Worm (Caenorhabditis elegans) whole organism, early embryonic: Measurements from ENCODE around the gene C54H2.4.

Source experiments
- B0310.2 ChIP-seq: sonication (generic microtip); optimal IDR thresholded peaks from 2 replicates; lab custom pipeline; 2016; ENCODE audit warnings: mild to moderate bottlenecking, missing genetic modification characterization, missing compliant biosample characterization
- F13C5.2 ChIP-seq: sonication (generic microtip); optimal IDR thresholded peaks from 2 replicates; lab custom pipeline; 2017; ENCODE audit warnings: mild to moderate bottlenecking, missing genetic modification characterization, inconsistent platforms, missing compliant biosample characterization
- aly-1 ChIP-seq: sonication (generic microtip); optimal IDR thresholded peaks from 2 replicates; lab custom pipeline; 2016; ENCODE audit warnings: missing genetic modification characterization, missing compliant biosample characterization
- ama-1 ChIP-seq: fragments of 150-350 bp; optimal IDR thresholded peaks from 2 replicates; lab custom pipeline; 2014
- ceh-13 ChIP-seq: fragments of 200-800 bp; sonication (Bioruptor generic); optimal IDR thresholded peaks from 2 replicates; lab custom pipeline; 2018; ENCODE audit warnings: mild to moderate bottlenecking, missing genetic modification characterization, missing compliant biosample characterization
- ceh-36 ChIP-seq: sonication (generic microtip); optimal IDR thresholded peaks from 2 replicates; lab custom pipeline; 2016; ENCODE audit warnings: missing genetic modification characterization, inconsistent platforms, missing compliant biosample characterization
- ets-7 ChIP-seq: sonication (generic microtip); optimal IDR thresholded peaks from 2 replicates; lab custom pipeline; 2016; ENCODE audit warnings: missing genotype, missing genetic modification characterization, missing compliant biosample characterization
- flt-1 ChIP-seq: fragments of 200-800 bp; sonication (Bioruptor generic); IDR thresholded peaks from 2 replicates; pipeline ENCODE4 v1.3.6; 2022; ENCODE audit warnings: missing genetic modification characterization, missing compliant biosample characterization
- hmbx-1 ChIP-seq: sonication (generic microtip); optimal IDR thresholded peaks from 2 replicates; lab custom pipeline; 2016; ENCODE audit warnings: mild to moderate bottlenecking, missing genetic modification characterization, missing compliant biosample characterization
- hmg-4 ChIP-seq: fragments of 200-800 bp; sonication (Bioruptor generic); optimal IDR thresholded peaks from 2 replicates; lab custom pipeline; 2018; ENCODE audit warnings: mild to moderate bottlenecking, missing genetic modification characterization, missing compliant biosample characterization
- hnd-1 ChIP-seq: sonication (generic microtip); optimal IDR thresholded peaks from 2 replicates; lab custom pipeline; 2016; ENCODE audit warnings: missing genetic modification characterization, missing compliant biosample characterization
- pes-1 ChIP-seq: fragments of 200-800 bp; sonication (Bioruptor generic); IDR thresholded peaks from 2 replicates; pipeline ENCODE4 v1.3.6; 2022; ENCODE audit warnings: missing genetic modification reagents, missing genetic modification characterization, missing compliant biosample characterization
- scrt-1 ChIP-seq: fragments of 200-800 bp; sonication (Bioruptor generic); IDR thresholded peaks from 2 replicates; pipeline ENCODE4 v1.3.6; 2022; ENCODE audit warnings: missing genetic modification characterization, missing compliant biosample characterization
- sea-1 ChIP-seq: fragments of 200-800 bp; sonication (Bioruptor generic); conservative IDR thresholded peaks from 2 replicates; pipeline ENCODE4 v1.3.6; 2022; ENCODE audit warnings: missing genetic modification characterization, missing compliant biosample characterization
- tbx-11 ChIP-seq: fragments of 200-800 bp; sonication (Bioruptor generic); IDR thresholded peaks from 2 replicates; pipeline ENCODE4 v1.3.6; 2022; ENCODE audit warnings: missing genetic modification characterization, missing compliant biosample characterization
- tbx-37 ChIP-seq: fragments of 200-800 bp; sonication (Bioruptor generic); conservative IDR thresholded peaks from 2 replicates; pipeline ENCODE4 v1.3.6; 2022; ENCODE audit warnings: missing genetic modification reagents, missing genetic modification characterization, missing compliant biosample characterization
- tra-4 ChIP-seq: sonication (generic microtip); optimal IDR thresholded peaks from 2 replicates; lab custom pipeline; 2017; ENCODE audit warnings: missing genetic modification characterization, missing compliant biosample characterization

C54H2.4 gene

ce11 chrX:5780672-5781182 is 10.2 kb upstream of the C54H2.4 start, which contains the start of gene sft-4:
TSS of gene sft-4 (minus strand) at chrX:5780722.
- TF ChIP-seq ceh-13 (GFP tag; lab: Kevin White, UChicago): no peak

ce11 chrX:5775804-5776252 is 5.3 kb upstream of the C54H2.4 start:
- peak; percentile 59 for TF ChIP-seq F13C5.2
- 0 out of 2 replicates have a peak, but pooled peaks have one; percentile 26 for TF ChIP-seq sea-1
- TF ChIP-seq ceh-36: no peak
- TF ChIP-seq aly-1 (tag; lab: Kevin White, UChicago): peak; percentile 63
- no peak for TF ChIP-seq hmbx-1
- TF ChIP-seq hnd-1 (tag; lab: Kevin White, UChicago): no peak
- TF ChIP-seq pes-1 (GFP tag; lab: Robert Waterston, UW): peak; percentile 7; the same call in 1 of the 2 replicates
- TF ChIP-seq ets-7 (tag; lab: Kevin White, UChicago): no peak
- TF ChIP-seq tra-4 (tag; lab: Kevin White, UChicago): no peak
- TF ChIP-seq B0310.2 (tag; lab: Kevin White, UChicago): no peak
- peak; percentile 33 for TF ChIP-seq hmg-4

- TF ChIP-seq scrt-1 (no peak), tbx-37 (no peak), hmbx-1 (no peak), aly-1 (tag; lab: Kevin White, UChicago) (no peak), tbx-11 (GFP tag; lab: Robert Waterston, UW) (no peak)
Observed at ce11 chrX:5773471-5773870, 2.9 kb upstream of the C54H2.4 start, which contains the start of gene sym-3. TSS of gene sym-3 (plus strand) at chrX:5773771.

- no peak for TF ChIP-seq scrt-1
- TF ChIP-seq ets-7 (tag; lab: Kevin White, UChicago): no peak
- TF ChIP-seq tbx-11 (GFP tag; lab: Robert Waterston, UW): no peak
- no peak for TF ChIP-seq aly-1 (tag; lab: Kevin White, UChicago)
- no peak for TF ChIP-seq ceh-13 (GFP tag; lab: Kevin White, UChicago)
- TF ChIP-seq hmg-4: no peak
- TF ChIP-seq ama-1 (lab: Kevin White, UChicago): no peak
- TF ChIP-seq flt-1 (GFP tag; lab: Robert Waterston, UW): no peak
- no peak for TF ChIP-seq B0310.2 (tag; lab: Kevin White, UChicago)
- no peak for TF ChIP-seq F13C5.2
- no peak for TF ChIP-seq tra-4 (tag; lab: Kevin White, UChicago)
- TF ChIP-seq hmbx-1: no peak
- no peak for TF ChIP-seq hnd-1 (tag; lab: Kevin White, UChicago)
- no peak for TF ChIP-seq sea-1
- no peak for TF ChIP-seq tbx-37
- no peak for TF ChIP-seq ceh-36
- TF ChIP-seq pes-1 (GFP tag; lab: Robert Waterston, UW): no peak
Observed at ce11 chrX:5772538-5773154, 2.1 kb upstream of the C54H2.4 start.

- peak; percentile 24; the same call in 1 of the 2 replicates for TF ChIP-seq pes-1 (GFP tag; lab: Robert Waterston, UW)
- no peak for TF ChIP-seq ama-1 (lab: Kevin White, UChicago)
- TF ChIP-seq tra-4 (tag; lab: Kevin White, UChicago): no peak
- TF ChIP-seq hmg-4: peak; percentile 70
- no peak for TF ChIP-seq ceh-13 (GFP tag; lab: Kevin White, UChicago)
- peak; percentile 50 for TF ChIP-seq aly-1 (tag; lab: Kevin White, UChicago)
- TF ChIP-seq flt-1 (GFP tag; lab: Robert Waterston, UW): no peak
Observed at ce11 chrX:5764739-5765138, 5.8 kb downstream of the C54H2.4 start.

ce11 chrX:5763904-5764303 is 6.6 kb downstream of the C54H2.4 start:
- no peak for TF ChIP-seq tbx-11 (GFP tag; lab: Robert Waterston, UW)
- TF ChIP-seq hmg-4: peak; percentile 59
- 0 out of 2 replicates have a peak, but pooled peaks have one; percentile 4 for TF ChIP-seq flt-1 (GFP tag; lab: Robert Waterston, UW)
- TF ChIP-seq hmbx-1: no peak
- no peak for TF ChIP-seq tra-4 (tag; lab: Kevin White, UChicago)
- TF ChIP-seq tbx-37: no peak
- no peak for TF ChIP-seq aly-1 (tag; lab: Kevin White, UChicago)
- peak; percentile 26 for TF ChIP-seq F13C5.2
- no peak for TF ChIP-seq B0310.2 (tag; lab: Kevin White, UChicago)
- TF ChIP-seq pes-1 (GFP tag; lab: Robert Waterston, UW): no peak; the same call in 1 of the 2 replicates
- no peak for TF ChIP-seq ceh-36
- no peak for TF ChIP-seq scrt-1
- TF ChIP-seq ceh-13 (GFP tag; lab: Kevin White, UChicago): no peak
- no peak for TF ChIP-seq ets-7 (tag; lab: Kevin White, UChicago)
- no peak for TF ChIP-seq hnd-1 (tag; lab: Kevin White, UChicago)
- TF ChIP-seq sea-1: 0 out of 2 replicates have a peak, but pooled peaks have one; percentile 55
- no peak for TF ChIP-seq ama-1 (lab: Kevin White, UChicago)

- TF ChIP-seq scrt-1 (no peak), tra-4 (tag; lab: Kevin White, UChicago) (no peak)
Observed at ce11 chrX:5763292-5763691, 7.3 kb downstream of the C54H2.4 start, which contains the start of gene tag-294. TSS of gene tag-294 (minus strand) at chrX:5763392.

ce11 chrX:5753141-5753540 is 17.4 kb downstream of the C54H2.4 start:
- TF ChIP-seq scrt-1 (no peak), tbx-37 (no peak), ets-7 (tag; lab: Kevin White, UChicago) (no peak), ceh-13 (GFP tag; lab: Kevin White, UChicago) (no peak), ceh-36 (no peak), hmbx-1 (no peak), pes-1 (GFP tag; lab: Robert Waterston, UW) (no peak), tra-4 (tag; lab: Kevin White, UChicago) (no peak), sea-1 (no peak), aly-1 (tag; lab: Kevin White, UChicago) (no peak), flt-1 (GFP tag; lab: Robert Waterston, UW) (no peak), tbx-11 (GFP tag; lab: Robert Waterston, UW) (no peak), ama-1 (lab: Kevin White, UChicago) (no peak), B0310.2 (tag; lab: Kevin White, UChicago) (no peak)
